Worm (Caenorhabditis elegans) whole organism, young adult: ENCODE results near the gene F55B12.10.

Experiments
- B0035.1 ChIP-seq: sonication (generic microtip); optimal IDR thresholded peaks from 2 replicates; lab custom pipeline; 2016; ENCODE audit warnings: missing genetic modification characterization, mild to moderate bottlenecking, missing compliant biosample characterization, missing genotype, missing genetic modification reagents
- C06A6.2 ChIP-seq: fragments of 200-800 bp; sonication (Bioruptor generic); conservative IDR thresholded peaks from 2 replicates; pipeline ENCODE4 v1.3.6; 2022; ENCODE audit warnings: missing genetic modification characterization, missing compliant biosample characterization
- F10E7.11 ChIP-seq: sonication (generic microtip); optimal IDR thresholded peaks from 2 replicates; lab custom pipeline; 2017; ENCODE audit warnings: mild to moderate bottlenecking, missing genetic modification characterization, moderate library complexity, missing compliant biosample characterization
- F33H1.4 ChIP-seq: fragments of 200-800 bp; sonication (Bioruptor generic); IDR thresholded peaks from 2 replicates; pipeline ENCODE4 v1.3.6; 2022; ENCODE audit warnings: missing genetic modification reagents, missing genetic modification characterization, missing compliant biosample characterization
- F39B2.1 ChIP-seq: fragments of 200-800 bp; sonication (Bioruptor generic); IDR thresholded peaks from 2 replicates; pipeline ENCODE4 v1.3.6; 2022; ENCODE audit warnings: missing genetic modification reagents, missing genetic modification characterization, missing compliant biosample characterization
- F49E8.2 ChIP-seq: sonication (generic microtip); optimal IDR thresholded peaks from 3 replicates; lab custom pipeline; 2017; ENCODE audit warnings: missing genetic modification characterization, mild to moderate bottlenecking, missing compliant biosample characterization, antibody characterized with exemption, moderate library complexity; ENCODE audit not compliant: insufficient read depth
- K12H6.12 ChIP-seq: fragments of 200-800 bp; sonication (Bioruptor generic); optimal IDR thresholded peaks from 2 replicates; lab custom pipeline; 2018; ENCODE audit warnings: mild to moderate bottlenecking, missing genetic modification characterization, missing compliant biosample characterization
- Y79H2A.3 ChIP-seq: fragments of 200-800 bp; sonication (Bioruptor generic); conservative IDR thresholded peaks from 2 replicates; pipeline ENCODE4 v1.3.6; 2022; ENCODE audit warnings: missing genetic modification reagents, missing genetic modification characterization, missing compliant biosample characterization
- ZK185.1 ChIP-seq: sonication (generic microtip); optimal IDR thresholded peaks from 2 replicates; lab custom pipeline; 2016; ENCODE audit warnings: mild to moderate bottlenecking, missing genetic modification characterization, missing compliant biosample characterization; ENCODE audit not compliant: poor library complexity, severe bottlenecking
- akir-1 ChIP-seq: fragments of 200-800 bp; sonication (Bioruptor generic); optimal IDR thresholded peaks from 2 replicates; lab custom pipeline; 2018; ENCODE audit warnings: mild to moderate bottlenecking, missing genetic modification characterization, moderate library complexity, missing compliant biosample characterization
- ama-1 ChIP-seq, 3 experiments: fragments of 150-350 bp in 1 of 3; sonication (generic microtip) in 2 of 3; optimal IDR thresholded peaks; 2 replicates each; lab custom pipeline; 2014 to 2018; ENCODE audit warnings: missing biosample characterization in 2 of 3, missing genetic modification characterization in 2 of 3, missing genetic modification reagents in 2 of 3
- athp-1 ChIP-seq: sonication (generic microtip); optimal IDR thresholded peaks from 2 replicates; lab custom pipeline; 2017; ENCODE audit warnings: mild to moderate bottlenecking, missing genetic modification characterization, missing compliant biosample characterization
- cebp-1 ChIP-seq, 2 experiments: fragments of 200-800 bp in 1 of 2; sonication (Bioruptor generic) in 1 of 2; sonication (generic microtip) in 1 of 2; IDR thresholded peaks in 1 of 2; optimal IDR thresholded peaks in 1 of 2; 2 replicates each; pipeline versions ENCODE4 v1.3.6 to Lab custom; 2017 to 2022; ENCODE audit warnings: missing compliant biosample characterization in 2 of 2, missing genetic modification characterization in 2 of 2, mild to moderate bottlenecking in 1 of 2, missing genetic modification reagents in 1 of 2, moderate library complexity in 1 of 2
- cebp-2 ChIP-seq: fragments of 200-800 bp; sonication (Bioruptor generic); IDR thresholded peaks from 2 replicates; pipeline ENCODE4 v1.3.6; 2022; ENCODE audit warnings: missing genetic modification characterization, missing compliant biosample characterization
- egrh-3 ChIP-seq: fragments of 200-800 bp; sonication (Bioruptor generic); IDR thresholded peaks from 2 replicates; pipeline ENCODE4 v1.3.6; 2022; ENCODE audit warnings: missing genetic modification reagents, missing genetic modification characterization, missing compliant biosample characterization
- ets-4 ChIP-seq: fragments of 200-800 bp; sonication (Bioruptor generic); optimal IDR thresholded peaks from 2 replicates; lab custom pipeline; 2018; ENCODE audit warnings: mild to moderate bottlenecking, missing genetic modification characterization, missing compliant biosample characterization
- hrde-1 ChIP-seq: sonication (generic microtip); optimal IDR thresholded peaks from 2 replicates; lab custom pipeline; 2016; ENCODE audit warnings: missing genetic modification characterization, mild to moderate bottlenecking, missing compliant biosample characterization, moderate library complexity, missing genotype, missing genetic modification reagents, borderline replicate concordance
- lir-1 ChIP-seq: fragments of 200-800 bp; sonication (Bioruptor generic); conservative IDR thresholded peaks from 2 replicates; pipeline ENCODE4 v1.3.6; 2022; ENCODE audit warnings: missing genetic modification reagents, missing genetic modification characterization, missing compliant biosample characterization
- mel-28 ChIP-seq: sonication (generic microtip); optimal IDR thresholded peaks from 2 replicates; lab custom pipeline; 2016; ENCODE audit warnings: borderline replicate concordance, mild to moderate bottlenecking, missing genetic modification characterization, missing compliant biosample characterization
- nfyb-1 ChIP-seq: fragments of 200-800 bp; sonication (Bioruptor generic); IDR thresholded peaks from 2 replicates; pipeline ENCODE4 v1.3.6; 2022; ENCODE audit warnings: missing genetic modification reagents, missing genetic modification characterization, missing compliant biosample characterization
- nhr-27 ChIP-seq: fragments of 200-800 bp; sonication (Bioruptor generic); optimal IDR thresholded peaks from 2 replicates; lab custom pipeline; 2018; ENCODE audit warnings: mild to moderate bottlenecking, missing genetic modification characterization, moderate library complexity, missing compliant biosample characterization
- pbrm-1 ChIP-seq: fragments of 200-800 bp; sonication (Bioruptor generic); IDR thresholded peaks from 2 replicates; pipeline ENCODE4 v1.3.6; 2022; ENCODE audit warnings: missing genetic modification reagents, missing genetic modification characterization, missing compliant biosample characterization
- rcor-1 ChIP-seq: fragments of 200-800 bp; sonication (Bioruptor generic); IDR thresholded peaks from 2 replicates; pipeline ENCODE4 v1.3.6; 2022; ENCODE audit warnings: missing genetic modification reagents, missing genetic modification characterization, missing compliant biosample characterization
- repo-1 ChIP-seq: sonication (generic microtip); optimal IDR thresholded peaks from 2 replicates; lab custom pipeline; 2017; ENCODE audit warnings: mild to moderate bottlenecking, missing genetic modification characterization, missing compliant biosample characterization
- sdz-38 ChIP-seq: sonication (generic microtip); optimal IDR thresholded peaks from 2 replicates; lab custom pipeline; 2016; ENCODE audit warnings: missing genotype, missing genetic modification characterization, missing compliant biosample characterization
- snpc-1.3 ChIP-seq: sonication (generic microtip); optimal IDR thresholded peaks from 2 replicates; lab custom pipeline; 2017; ENCODE audit warnings: missing genetic modification characterization, mild to moderate bottlenecking, missing compliant biosample characterization, antibody characterized with exemption, moderate library complexity, missing genotype, missing genetic modification reagents; ENCODE audit not compliant: insufficient read depth
- sptf-2 ChIP-seq: fragments of 200-800 bp; sonication (Bioruptor generic); optimal IDR thresholded peaks from 2 replicates; lab custom pipeline; 2018; ENCODE audit warnings: mild to moderate bottlenecking, missing genetic modification characterization, missing compliant biosample characterization
- tlf-1 ChIP-seq: fragments of 200-800 bp; sonication (Bioruptor generic); optimal IDR thresholded peaks from 2 replicates; lab custom pipeline; 2018; ENCODE audit warnings: mild to moderate bottlenecking, missing genetic modification characterization, missing compliant biosample characterization
- xnd-1 ChIP-seq: sonication (generic microtip); optimal IDR thresholded peaks from 2 replicates; lab custom pipeline; 2016; ENCODE audit warnings: missing genotype, missing genetic modification reagents, missing genetic modification characterization, missing compliant biosample characterization
- zim-3 ChIP-seq: sonication (generic microtip); optimal IDR thresholded peaks from 2 replicates; lab custom pipeline; 2017; ENCODE audit warnings: mild to moderate bottlenecking, missing genetic modification characterization, moderate library complexity, missing compliant biosample characterization
- ztf-18 ChIP-seq: sonication (generic microtip); optimal IDR thresholded peaks from 2 replicates; lab custom pipeline; 2016; ENCODE audit warnings: missing genotype, mild to moderate bottlenecking, missing genetic modification characterization, missing compliant biosample characterization
- ztf-25 ChIP-seq: fragments of 200-800 bp; sonication (Bioruptor generic); IDR thresholded peaks from 2 replicates; pipeline ENCODE4 v1.3.6; 2022; ENCODE audit warnings: missing genetic modification reagents, missing genetic modification characterization, missing compliant biosample characterization
- ztf-6 ChIP-seq: fragments of 200-800 bp; sonication (Bioruptor generic); IDR thresholded peaks from 2 replicates; pipeline ENCODE4 v1.3.6; 2022; ENCODE audit warnings: missing genetic modification reagents, missing genetic modification characterization, missing compliant biosample characterization

The F55B12.10 gene

ce11 chrV:13857132-13857531 lies 17.6 kb downstream of the F55B12.10 start, which contains the start of gene srx-136:
TSS of gene srx-136 (plus strand) at chrV:13857432.
- TF ChIP-seq F49E8.2 (no peak), nhr-27 (tag; lab: Kevin White, UChicago) (no peak), ets-4 (GFP tag; lab: Kevin White, UChicago) (no peak), rcor-1 (GFP tag; lab: Robert Waterston, UW) (no peak), egrh-3 (GFP tag; lab: Robert Waterston, UW) (no peak), akir-1 (no peak), mel-28 (no peak), cebp-2 (GFP tag; lab: Robert Waterston, UW) (no peak), sptf-2 (GFP tag; lab: Kevin White, UChicago) (no peak), xnd-1 (tag; lab: Kevin White, UChicago) (no peak)
- TF ChIP-seq, all 124 proteins: peak for 0

- TF ChIP-seq repo-1 (no peak), F49E8.2 (no peak), snpc-1.3 (no peak), rcor-1 (GFP tag; lab: Robert Waterston, UW) (no peak), mel-28 (no peak), B0035.1 (tag; lab: Kevin White, UChicago) (no peak)
These were observed 19.4 kb downstream of the F55B12.10 start, which contains the start of gene srx-135 for ce11 chrV:13858906-13859305. TSS of gene srx-135 (plus strand) at chrV:13859206.

ce11 chrV:13862505-13862904 lies 23.0 kb downstream of the F55B12.10 start, which contains the start of gene srx-137:
TSS of gene srx-137 (plus strand) at chrV:13862805.
- TF ChIP-seq sdz-38 (tag; lab: Kevin White, UChicago) (no peak), cebp-1 (GFP tag; IDR thresholded peaks at IDR 0.05; lab: Robert Waterston, UW) (no peak), cebp-1 (tag; optimal IDR thresholded peaks at IDR 0.05; lab: Kevin White, UChicago) (no peak), xnd-1 (tag; lab: Kevin White, UChicago) (no peak), athp-1 (tag; lab: Kevin White, UChicago) (no peak), ztf-18 (tag; lab: Kevin White, UChicago) (no peak), egrh-3 (GFP tag; lab: Robert Waterston, UW) (no peak), C06A6.2 (GFP tag; lab: Robert Waterston, UW) (no peak), Y79H2A.3 (GFP tag; lab: Robert Waterston, UW) (no peak), lir-1 (GFP tag; lab: Robert Waterston, UW) (no peak), nhr-27 (tag; lab: Kevin White, UChicago) (no peak), ama-1 (optimal IDR thresholded peaks at IDR 0.05; lab: Kevin White, UChicago) (no peak), ama-1 (GFP tag; optimal IDR thresholded peaks at IDR 0.05; lab: Kevin White, UChicago) (no peak), ZK185.1 (tag; lab: Kevin White, UChicago) (no peak), F33H1.4 (no peak), hrde-1 (tag; lab: Kevin White, UChicago) (no peak)

ce11 chrV:13863700-13864099 lies 24.2 kb downstream of the F55B12.10 start:
- TF ChIP-seq zim-3 (tag; lab: Kevin White, UChicago), result no peak
- TF ChIP-seq nhr-27 (tag; lab: Kevin White, UChicago), result no peak
- TF ChIP-seq ztf-6 (GFP tag; lab: Robert Waterston, UW), result no peak
- no peak for TF ChIP-seq K12H6.12
- no peak for TF ChIP-seq tlf-1 (GFP tag; lab: Kevin White, UChicago)
- TF ChIP-seq nfyb-1 (GFP tag; lab: Robert Waterston, UW), result no peak
- TF ChIP-seq ztf-25 (GFP tag; lab: Robert Waterston, UW), result no peak
- no peak for TF ChIP-seq F10E7.11
- no peak for TF ChIP-seq pbrm-1 (GFP tag; lab: Robert Waterston, UW)
- no peak for TF ChIP-seq F39B2.1 (GFP tag; lab: Robert Waterston, UW)
